Worm (Caenorhabditis elegans) whole organism, young adult: ENCODE data around the gene memb-2.
"Not testable (repeated sequence)": the region's sequence is repeated elsewhere in the genome, so short reads cannot be mapped to it uniquely, and the experiment has no call there.

Source experiments
- B0019.2 ChIP-seq: fragments of 200-800 bp; sonication (Bioruptor generic); conservative IDR thresholded peaks from 2 replicates; pipeline ENCODE4 v1.3.6; 2022; ENCODE audit warnings: missing genetic modification reagents, missing genetic modification characterization, missing compliant biosample characterization
- B0035.1 ChIP-seq: sonication (generic microtip); optimal IDR thresholded peaks from 2 replicates; lab custom pipeline; 2016; ENCODE audit warnings: missing genetic modification characterization, mild to moderate bottlenecking, missing compliant biosample characterization, missing genotype, missing genetic modification reagents
- C17E4.6 ChIP-seq: fragments of 200-800 bp; sonication (Bioruptor generic); IDR thresholded peaks from 2 replicates; pipeline ENCODE4 v1.3.6; 2022; ENCODE audit warnings: missing genetic modification reagents, missing genetic modification characterization, missing compliant biosample characterization
- D2030.7 ChIP-seq: fragments of 200-800 bp; sonication (Bioruptor generic); IDR thresholded peaks from 2 replicates; pipeline ENCODE4 v1.3.6; 2022; ENCODE audit warnings: missing genetic modification reagents, missing genetic modification characterization, missing compliant biosample characterization
- F33H1.4 ChIP-seq: fragments of 200-800 bp; sonication (Bioruptor generic); IDR thresholded peaks from 2 replicates; pipeline ENCODE4 v1.3.6; 2022; ENCODE audit warnings: missing genetic modification reagents, missing genetic modification characterization, missing compliant biosample characterization
- F37B4.10 ChIP-seq: fragments of 200-800 bp; sonication (Bioruptor generic); IDR thresholded peaks from 2 replicates; pipeline ENCODE4 v1.3.6; 2022; ENCODE audit warnings: missing genetic modification characterization, missing compliant biosample characterization
- F49E8.2 ChIP-seq: sonication (generic microtip); optimal IDR thresholded peaks from 3 replicates; lab custom pipeline; 2017; ENCODE audit warnings: missing genetic modification characterization, mild to moderate bottlenecking, missing compliant biosample characterization, antibody characterized with exemption, moderate library complexity; ENCODE audit not compliant: insufficient read depth
- F57A8.1 ChIP-seq: fragments of 200-800 bp; sonication (Bioruptor generic); optimal IDR thresholded peaks from 2 replicates; lab custom pipeline; 2018; ENCODE audit warnings: mild to moderate bottlenecking, missing genetic modification characterization, moderate library complexity, missing compliant biosample characterization
- F57C9.4 ChIP-seq: sonication (generic microtip); optimal IDR thresholded peaks from 2 replicates; lab custom pipeline; 2017; ENCODE audit warnings: mild to moderate bottlenecking, missing genetic modification characterization, missing compliant biosample characterization
- attf-5 ChIP-seq: fragments of 200-800 bp; sonication (Bioruptor generic); optimal IDR thresholded peaks from 2 replicates; lab custom pipeline; 2018; ENCODE audit warnings: mild to moderate bottlenecking, missing genetic modification characterization, missing compliant biosample characterization
- ceh-91 ChIP-seq: fragments of 200-800 bp; sonication (Bioruptor generic); IDR thresholded peaks from 2 replicates; pipeline ENCODE4 v1.3.6; 2022; ENCODE audit warnings: missing genetic modification reagents, missing genetic modification characterization, missing compliant biosample characterization
- chd-7 ChIP-seq: sonication (generic microtip); optimal IDR thresholded peaks from 2 replicates; lab custom pipeline; 2016; ENCODE audit warnings: mild to moderate bottlenecking, missing genetic modification characterization, moderate library complexity, missing compliant biosample characterization
- dox-1 ChIP-seq: fragments of 200-800 bp; sonication (Bioruptor generic); IDR thresholded peaks from 2 replicates; pipeline ENCODE4 v1.3.6; 2022; ENCODE audit warnings: missing genetic modification reagents, missing genetic modification characterization, missing compliant biosample characterization
- efl-1 ChIP-seq: fragments of 150-350 bp; optimal IDR thresholded peaks from 2 replicates; lab custom pipeline; 2014; ENCODE audit warnings: missing biosample characterization, missing genetic modification reagents, missing genetic modification characterization
- egl-44 ChIP-seq: fragments of 200-800 bp; sonication (Bioruptor generic); IDR thresholded peaks from 2 replicates; pipeline ENCODE4 v1.3.6; 2022; ENCODE audit warnings: missing genetic modification reagents, missing genetic modification characterization, missing compliant biosample characterization
- ets-4 ChIP-seq: fragments of 200-800 bp; sonication (Bioruptor generic); optimal IDR thresholded peaks from 2 replicates; lab custom pipeline; 2018; ENCODE audit warnings: mild to moderate bottlenecking, missing genetic modification characterization, missing compliant biosample characterization
- gei-17 ChIP-seq: fragments of 200-800 bp; sonication (Bioruptor generic); optimal IDR thresholded peaks from 2 replicates; lab custom pipeline; 2018; ENCODE audit warnings: mild to moderate bottlenecking, missing genetic modification characterization, missing compliant biosample characterization
- hrde-1 ChIP-seq: sonication (generic microtip); optimal IDR thresholded peaks from 2 replicates; lab custom pipeline; 2016; ENCODE audit warnings: missing genetic modification characterization, mild to moderate bottlenecking, missing compliant biosample characterization, moderate library complexity, missing genotype, missing genetic modification reagents, borderline replicate concordance
- hsf-1 ChIP-seq: fragments of 200-800 bp; sonication (Bioruptor generic); IDR thresholded peaks from 2 replicates; pipeline ENCODE4 v1.3.6; 2022; ENCODE audit warnings: missing genetic modification reagents, missing genetic modification characterization, missing compliant biosample characterization
- lsl-1 ChIP-seq: fragments of 200-800 bp; sonication (Bioruptor generic); optimal IDR thresholded peaks from 2 replicates; lab custom pipeline; 2018; ENCODE audit warnings: mild to moderate bottlenecking, missing genetic modification characterization, moderate library complexity, missing compliant biosample characterization
- madf-3 ChIP-seq: fragments of 200-800 bp; sonication (Bioruptor generic); IDR thresholded peaks from 2 replicates; pipeline ENCODE4 v1.3.6; 2022; ENCODE audit warnings: missing genetic modification reagents, missing genetic modification characterization, missing compliant biosample characterization
- madf-6 ChIP-seq: fragments of 200-800 bp; sonication (Bioruptor generic); IDR thresholded peaks from 2 replicates; pipeline ENCODE4 v1.3.6; 2022; ENCODE audit warnings: missing genetic modification reagents, missing genetic modification characterization, missing compliant biosample characterization
- madf-8 ChIP-seq: fragments of 200-800 bp; sonication (Bioruptor generic); conservative IDR thresholded peaks from 2 replicates; pipeline ENCODE4 v1.3.6; 2022; ENCODE audit warnings: missing genetic modification reagents, missing genetic modification characterization, missing compliant biosample characterization
- mes-4 ChIP-seq: sonication (generic microtip); optimal IDR thresholded peaks from 2 replicates; lab custom pipeline; 2016; ENCODE audit warnings: missing genotype, missing genetic modification characterization, missing compliant biosample characterization
- nfya-1 ChIP-seq: sonication (generic microtip); optimal IDR thresholded peaks from 2 replicates; lab custom pipeline; 2017; ENCODE audit warnings: antibody characterized with exemption, missing compliant biosample characterization, missing genetic modification characterization, borderline replicate concordance; ENCODE audit not compliant: insufficient read depth
- nfyb-1 ChIP-seq: fragments of 200-800 bp; sonication (Bioruptor generic); IDR thresholded peaks from 2 replicates; pipeline ENCODE4 v1.3.6; 2022; ENCODE audit warnings: missing genetic modification reagents, missing genetic modification characterization, missing compliant biosample characterization
- nhr-80 ChIP-seq: sonication (generic microtip); optimal IDR thresholded peaks from 2 replicates; lab custom pipeline; 2016; ENCODE audit warnings: missing genetic modification characterization, missing compliant biosample characterization
- nhr-90 ChIP-seq: sonication (generic microtip); optimal IDR thresholded peaks from 2 replicates; lab custom pipeline; 2016; ENCODE audit warnings: missing genotype, mild to moderate bottlenecking, missing genetic modification characterization, missing compliant biosample characterization
- rcor-1 ChIP-seq: fragments of 200-800 bp; sonication (Bioruptor generic); IDR thresholded peaks from 2 replicates; pipeline ENCODE4 v1.3.6; 2022; ENCODE audit warnings: missing genetic modification reagents, missing genetic modification characterization, missing compliant biosample characterization
- repo-1 ChIP-seq: sonication (generic microtip); optimal IDR thresholded peaks from 2 replicates; lab custom pipeline; 2017; ENCODE audit warnings: mild to moderate bottlenecking, missing genetic modification characterization, missing compliant biosample characterization
- sea-2 ChIP-seq: fragments of 200-800 bp; sonication (Bioruptor generic); IDR thresholded peaks from 2 replicates; pipeline ENCODE4 v1.3.6; 2022; ENCODE audit warnings: missing genetic modification characterization, missing compliant biosample characterization
- snpc-4 ChIP-seq, 5 experiments: fragments of 150-350 bp in 1 of 5; sonication (generic microtip) in 4 of 5; optimal IDR thresholded peaks; 2 replicates each; lab custom pipeline; 2014 to 2018; ENCODE audit warnings: missing genetic modification characterization in 5 of 5, missing biosample characterization in 3 of 5, antibody characterized with exemption in 2 of 5, mild to moderate bottlenecking in 2 of 5, missing compliant biosample characterization in 2 of 5, missing genotype in 2 of 5, moderate library complexity in 2 of 5, missing genetic modification reagents in 1 of 5
- xnd-1 ChIP-seq: sonication (generic microtip); optimal IDR thresholded peaks from 2 replicates; lab custom pipeline; 2016; ENCODE audit warnings: missing genotype, missing genetic modification reagents, missing genetic modification characterization, missing compliant biosample characterization
- ztf-25 ChIP-seq: fragments of 200-800 bp; sonication (Bioruptor generic); IDR thresholded peaks from 2 replicates; pipeline ENCODE4 v1.3.6; 2022; ENCODE audit warnings: missing genetic modification reagents, missing genetic modification characterization, missing compliant biosample characterization

The memb-2 gene

DNA sequence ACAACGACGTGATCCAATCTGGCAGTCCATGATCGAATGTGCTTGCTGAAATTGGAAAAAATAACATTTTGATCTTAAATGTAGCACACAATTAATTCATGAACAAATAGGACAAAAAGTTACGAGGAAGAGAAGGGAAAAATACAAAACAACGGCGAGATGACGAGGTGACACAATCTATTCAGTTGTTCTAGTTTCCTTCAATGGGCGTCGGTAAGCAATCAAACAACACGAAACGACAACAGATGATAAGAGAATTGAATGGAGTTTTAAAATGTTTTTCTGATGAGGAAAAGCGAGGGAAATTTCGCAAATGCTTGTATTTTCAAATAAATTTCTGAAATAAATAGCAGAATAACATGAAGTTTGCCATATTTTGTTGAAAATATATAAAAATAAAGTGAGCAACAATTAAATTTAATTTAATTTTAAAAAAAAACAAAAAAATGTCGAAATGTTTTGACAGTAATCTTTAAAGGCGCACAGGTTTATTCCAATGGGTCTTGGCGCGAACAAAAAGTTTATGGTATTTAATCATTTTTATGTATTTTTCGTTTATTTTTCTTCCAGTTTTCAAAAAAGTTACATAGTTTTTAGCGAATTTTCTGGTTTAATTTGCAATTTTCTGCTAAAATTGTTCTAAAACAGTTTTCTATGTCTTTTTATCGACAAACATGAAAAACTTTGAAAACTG lies 46.2 kb upstream of the memb-2 start, which contains the start of gene C14C11.7:
C14C11.7 (minus strand) TSS at position 51 of the 694 bp plus-strand sequence.
- TF ChIP-seq F57C9.4 (tag; lab: Kevin White, UChicago) (no peak), madf-8 (GFP tag; lab: Robert Waterston, UW) (peak; percentile 35; the same call in 1 of the 2 replicates), nfyb-1 (GFP tag; lab: Robert Waterston, UW) (no peak), ztf-25 (GFP tag; lab: Robert Waterston, UW) (no peak), xnd-1 (tag; lab: Kevin White, UChicago) (peak; percentile 63), lsl-1 (peak; percentile 83), efl-1 (GFP tag; lab: Kevin White, UChicago) (peak; percentile 50), madf-6 (peak; percentile 82), F33H1.4 (GFP tag; lab: Robert Waterston, UW) (peak; percentile 81)

- not testable (repeated sequence) for TF ChIP-seq chd-7, repo-1, F49E8.2 (tag; lab: Kevin White, UChicago)
Observed at ce11 chrV:5663317-5663716, 43.4 kb upstream of the memb-2 start, which contains the start of gene C14C11.1. C14C11.1 (plus strand) TSS chrV:5663617.

DNA sequence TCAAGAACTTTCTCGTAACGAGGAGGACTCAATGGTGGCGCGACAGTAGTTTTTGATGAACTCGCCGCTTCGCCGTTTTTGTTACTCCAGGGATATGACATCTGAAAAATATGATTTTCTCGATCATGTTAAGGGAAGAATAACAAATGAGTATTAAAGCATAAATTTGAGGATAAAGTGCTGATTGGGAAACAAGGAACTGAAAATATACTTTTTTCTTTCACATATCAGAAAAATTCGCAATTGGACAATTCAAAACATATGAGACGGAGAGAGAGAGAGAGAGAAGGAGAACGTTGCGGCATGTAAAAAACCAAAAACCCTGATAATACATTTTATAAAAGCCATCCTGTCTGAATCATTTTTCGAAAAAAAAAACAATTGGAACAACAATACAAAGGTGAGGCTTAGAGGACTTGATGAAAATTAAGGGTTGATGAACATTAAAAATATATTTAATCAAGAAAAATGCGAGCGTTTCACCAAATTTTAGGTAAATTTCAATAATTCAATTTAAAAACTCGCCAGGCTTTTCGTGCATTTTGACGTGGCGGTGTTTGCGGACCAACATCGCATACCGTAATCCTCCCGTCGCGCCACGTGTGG lies 40.8 kb upstream of the memb-2 start, which contains the start of the genes mut-14 and C14C11.2:
mut-14 (minus strand) TSS at position 101 of the 606 bp plus-strand sequence.
C14C11.2 (plus strand) TSS at position 556 of the 606 bp plus-strand sequence.
- TF ChIP-seq dox-1 (GFP tag; lab: Robert Waterston, UW) (no peak), mes-4 (tag; lab: Kevin White, UChicago) (no peak), egl-44 (no peak), lsl-1 (peak; percentile 66), D2030.7 (GFP tag; lab: Robert Waterston, UW) (peak; percentile 33; the same call in 1 of the 2 replicates), ztf-25 (GFP tag; lab: Robert Waterston, UW) (no peak), gei-17 (GFP tag; lab: Kevin White, UChicago) (no peak), F33H1.4 (GFP tag; lab: Robert Waterston, UW) (peak; percentile 39)

- no peak for TF ChIP-seq madf-6
- peak; percentile 29 for TF ChIP-seq nhr-80
Observed at ce11 chrV:5653990-5654499, 34.1 kb upstream of the memb-2 start, which contains the start of gene hex-2. hex-2 (plus strand) TSS chrV:5654449.

ce11 chrV:5651905-5652304 lies 32.0 kb upstream of the memb-2 start:
- TF ChIP-seq F37B4.10 (no peak), snpc-4 (GFP tag; optimal IDR thresholded peaks at IDR 0.05; lab: Kevin White, UChicago) (no peak), snpc-4 (tag; optimal IDR thresholded peaks at IDR 0.05; lab: Kevin White, UChicago) (no peak), F33H1.4 (GFP tag; lab: Robert Waterston, UW) (no peak)

DNA sequence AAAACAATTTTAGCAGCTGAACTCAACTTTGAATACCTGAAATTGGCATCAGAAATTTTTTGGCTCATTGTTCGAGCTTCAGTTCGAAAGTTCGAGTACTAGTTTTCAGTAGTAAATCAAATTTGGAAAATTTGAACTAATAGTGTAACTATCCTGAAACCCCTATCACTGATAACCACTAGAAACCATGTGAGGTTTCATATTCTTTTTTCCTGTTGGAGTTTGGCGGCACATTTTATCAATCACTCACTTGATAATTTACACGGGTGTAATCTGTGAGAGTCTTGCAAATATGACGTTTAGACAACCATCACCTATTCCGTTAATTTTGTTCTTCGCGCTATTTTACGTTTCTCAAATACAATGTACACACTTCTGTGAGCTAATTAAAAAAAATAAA lies 27.4 kb upstream of the memb-2 start, which contains the start of gene C14C11.4:
C14C11.4 (plus strand) TSS at position 252 of the 400 bp plus-strand sequence.
- TF ChIP-seq F57A8.1 (GFP tag; lab: Kevin White, UChicago) (no peak), nhr-80 (peak; percentile 86), ets-4 (GFP tag; lab: Kevin White, UChicago) (peak; percentile 39)

- no peak for TF ChIP-seq B0019.2
- TF ChIP-seq B0035.1 (tag; lab: Kevin White, UChicago): no peak
- no peak for TF ChIP-seq rcor-1 (GFP tag; lab: Robert Waterston, UW)
- no peak for TF ChIP-seq nhr-90
- no peak for TF ChIP-seq nfya-1 (tag; lab: Kevin White, UChicago)
- TF ChIP-seq attf-5 (GFP tag; lab: Kevin White, UChicago): no peak
- no peak for TF ChIP-seq madf-3
- TF ChIP-seq xnd-1 (tag; lab: Kevin White, UChicago): no peak
- no peak for TF ChIP-seq hsf-1
- TF ChIP-seq sea-2 (GFP tag; lab: Robert Waterston, UW): no peak
- TF ChIP-seq hrde-1 (tag; lab: Kevin White, UChicago): no peak
- no peak for TF ChIP-seq ceh-91 (GFP tag; lab: Robert Waterston, UW)
- TF ChIP-seq C17E4.6: no peak
Observed at ce11 chrV:5644171-5644570, 24.2 kb upstream of the memb-2 start, which contains the start of gene srx-117. srx-117 (plus strand) TSS chrV:5644471.
